Fruit fly (Drosophila melanogaster) whole organism, prepupa: ENCODE data around the gene Pif1A.

Experiments
- Blimp-1 ChIP-seq: fragments of 200-800 bp; sonication (Bioruptor generic); optimal IDR thresholded peaks from 3 replicates; lab custom pipeline; 2017; ENCODE audit warnings: missing biosample characterization, missing genetic modification characterization, mild to moderate bottlenecking, moderate library complexity, missing genetic modification reagents
- CG10631 ChIP-seq: fragments of 200-800 bp; sonication (Bioruptor generic); optimal IDR thresholded peaks from 2 replicates; lab custom pipeline; 2016; ENCODE audit warnings: missing biosample characterization, missing genetic modification characterization
- CG11294 ChIP-seq: fragments of 200-800 bp; sonication (Bioruptor generic); IDR thresholded peaks from 2 replicates; pipeline ENCODE4 v1.3.6; 2022; ENCODE audit warnings: missing biosample characterization, missing genetic modification characterization
- CG11762 ChIP-seq: fragments of 200-800 bp; sonication (Bioruptor generic); optimal IDR thresholded peaks from 3 replicates; lab custom pipeline; 2016; ENCODE audit warnings: missing biosample characterization, missing genetic modification characterization; ENCODE audit not compliant: insufficient read depth
- CG11902 ChIP-seq: fragments of 200-800 bp; sonication (Bioruptor generic); optimal IDR thresholded peaks from 3 replicates; lab custom pipeline; 2016; ENCODE audit warnings: missing biosample characterization, missing genetic modification characterization
- CG15336 ChIP-seq: fragments of 200-800 bp; sonication (Bioruptor generic); IDR thresholded peaks from 2 replicates; pipeline ENCODE4 v1.3.6; 2022; ENCODE audit warnings: missing biosample characterization, missing genetic modification characterization
- CG16779 ChIP-seq: fragments of 200-800 bp; sonication (Bioruptor generic); optimal IDR thresholded peaks from 3 replicates; lab custom pipeline; 2017; ENCODE audit warnings: missing biosample characterization, mild to moderate bottlenecking, missing genetic modification characterization
- CG3032 ChIP-seq: fragments of 200-800 bp; optimal IDR thresholded peaks from 2 replicates; lab custom pipeline; 2019; ENCODE audit warnings: missing biosample characterization, mild to moderate bottlenecking, missing genetic modification characterization, moderate library complexity
- CG34406 ChIP-seq: fragments of 200-800 bp; sonication (Bioruptor generic); optimal IDR thresholded peaks from 3 replicates; lab custom pipeline; 2016; ENCODE audit warnings: missing biosample characterization, missing genetic modification characterization
- CG4318 ChIP-seq: fragments of 200-800 bp; sonication (Bioruptor generic); optimal IDR thresholded peaks from 3 replicates; lab custom pipeline; 2017; ENCODE audit warnings: missing biosample characterization, mild to moderate bottlenecking, missing genetic modification characterization
- CG6276 ChIP-seq: fragments of 200-800 bp; sonication (Bioruptor generic); optimal IDR thresholded peaks from 2 replicates; lab custom pipeline; 2017; ENCODE audit warnings: missing biosample characterization, mild to moderate bottlenecking, missing genetic modification characterization
- CG6792 ChIP-seq: fragments of 200-800 bp; sonication (Bioruptor generic); optimal IDR thresholded peaks from 3 replicates; lab custom pipeline; 2016; ENCODE audit warnings: missing biosample characterization, missing genetic modification characterization
- CG6854 ChIP-seq: fragments of 200-800 bp; sonication (Bioruptor generic); optimal IDR thresholded peaks from 2 replicates; lab custom pipeline; 2017; ENCODE audit warnings: missing biosample characterization, mild to moderate bottlenecking, missing genetic modification characterization
- CG8119 ChIP-seq: fragments of 200-800 bp; sonication (Bioruptor generic); IDR thresholded peaks from 3 replicates; pipeline ENCODE4 v1.3.6; 2022; ENCODE audit warnings: missing biosample characterization, missing genetic modification characterization
- CG8319 ChIP-seq: fragments of 200-800 bp; sonication (Bioruptor generic); optimal IDR thresholded peaks from 3 replicates; lab custom pipeline; 2016; ENCODE audit warnings: missing biosample characterization, missing genetic modification characterization
- CG9139 ChIP-seq: fragments of 200-800 bp; sonication (Bioruptor generic); optimal IDR thresholded peaks from 3 replicates; lab custom pipeline; 2017; ENCODE audit warnings: missing biosample characterization, mild to moderate bottlenecking, missing genetic modification characterization
- Eip75B ChIP-seq: fragments of 200-800 bp; sonication (Bioruptor generic); optimal IDR thresholded peaks from 3 replicates; lab custom pipeline; 2016; ENCODE audit warnings: missing biosample characterization, missing genetic modification characterization
- Eip78C ChIP-seq: fragments of 200-800 bp; sonication (Bioruptor generic); peaks from one replicate; lab custom pipeline; 2016; ENCODE audit warnings: missing biosample characterization, missing genetic modification characterization
- Ets21C ChIP-seq: fragments of 200-800 bp; sonication (Bioruptor generic); optimal IDR thresholded peaks from 3 replicates; lab custom pipeline; 2016; ENCODE audit warnings: missing biosample characterization, missing genetic modification characterization
- Ets96B ChIP-seq: fragments of 200-800 bp; optimal IDR thresholded peaks from 2 replicates; lab custom pipeline; 2019; ENCODE audit warnings: missing biosample characterization, mild to moderate bottlenecking, missing genetic modification characterization, moderate library complexity
- Gug ChIP-seq: fragments of 200-800 bp; sonication (Bioruptor generic); IDR thresholded peaks from 2 replicates; pipeline ENCODE4 v1.3.6; 2022; ENCODE audit warnings: missing biosample characterization, missing genetic modification characterization
- Hr38 ChIP-seq: sonication (Bioruptor generic); optimal IDR thresholded peaks from 2 replicates; lab custom pipeline; 2016; ENCODE audit warnings: missing biosample characterization, missing genetic modification characterization
- Hr39 ChIP-seq: fragments of 200-800 bp; sonication (Bioruptor generic); optimal IDR thresholded peaks from 2 replicates; lab custom pipeline; 2016; ENCODE audit warnings: missing biosample characterization, missing genetic modification characterization
- Hr4 ChIP-seq: fragments of 200-800 bp; sonication (Bioruptor generic); optimal IDR thresholded peaks from 3 replicates; lab custom pipeline; 2016; ENCODE audit warnings: missing biosample characterization, missing genetic modification characterization
- Lpt ChIP-seq: fragments of 200-800 bp; sonication (Bioruptor generic); optimal IDR thresholded peaks from 3 replicates; lab custom pipeline; 2016; ENCODE audit warnings: missing biosample characterization, missing genetic modification characterization
- OdsH ChIP-seq: fragments of 200-800 bp; sonication (Bioruptor generic); optimal IDR thresholded peaks from 3 replicates; lab custom pipeline; 2016; ENCODE audit warnings: missing biosample characterization, missing genetic modification characterization
- Smox ChIP-seq: fragments of 200-800 bp; sonication (Bioruptor generic); optimal IDR thresholded peaks from 3 replicates; lab custom pipeline; 2016; ENCODE audit warnings: missing biosample characterization, missing genetic modification characterization
- Sox102F ChIP-seq: fragments of 200-800 bp; sonication (Bioruptor generic); optimal IDR thresholded peaks from 2 replicates; lab custom pipeline; 2016; ENCODE audit warnings: missing biosample characterization, mild to moderate bottlenecking, missing genetic modification characterization
- Sox14 ChIP-seq: fragments of 200-800 bp; sonication (Bioruptor generic); optimal IDR thresholded peaks from 3 replicates; lab custom pipeline; 2016; ENCODE audit warnings: missing biosample characterization, missing genetic modification characterization
- achi ChIP-seq: fragments of 200-800 bp; sonication (Bioruptor generic); optimal IDR thresholded peaks from 3 replicates; lab custom pipeline; 2016; ENCODE audit warnings: missing biosample characterization, missing genetic modification characterization
- acj6 ChIP-seq: fragments of 200-800 bp; sonication (Bioruptor generic); optimal IDR thresholded peaks from 3 replicates; lab custom pipeline; 2016; ENCODE audit warnings: missing biosample characterization, missing genetic modification characterization
- cyc ChIP-seq: fragments of 200-800 bp; sonication (Bioruptor generic); optimal IDR thresholded peaks from 3 replicates; lab custom pipeline; 2016; ENCODE audit warnings: missing biosample characterization, missing genetic modification characterization
- dac ChIP-seq: fragments of 200-800 bp; sonication (Bioruptor generic); optimal IDR thresholded peaks from 2 replicates; lab custom pipeline; 2017; ENCODE audit warnings: missing biosample characterization, mild to moderate bottlenecking, missing genetic modification characterization
- dsx ChIP-seq: fragments of 200-800 bp; optimal IDR thresholded peaks from 3 replicates; lab custom pipeline; 2019; ENCODE audit warnings: missing biosample characterization, mild to moderate bottlenecking, missing genetic modification characterization, moderate library complexity; ENCODE audit not compliant: poor library complexity, severe bottlenecking
- esn ChIP-seq: fragments of 200-800 bp; sonication (Bioruptor generic); optimal IDR thresholded peaks from 2 replicates; lab custom pipeline; 2016; ENCODE audit warnings: missing biosample characterization, mild to moderate bottlenecking, missing genetic modification characterization, moderate library complexity
- fd59A ChIP-seq: fragments of 200-800 bp; sonication (Bioruptor generic); optimal IDR thresholded peaks from 2 replicates; lab custom pipeline; 2017; ENCODE audit warnings: missing biosample characterization, mild to moderate bottlenecking, missing genetic modification characterization, missing genetic modification reagents
- fkh ChIP-seq: fragments of 200-800 bp; sonication (Bioruptor generic); optimal IDR thresholded peaks from 3 replicates; lab custom pipeline; 2017; ENCODE audit warnings: missing biosample characterization, mild to moderate bottlenecking, missing genetic modification characterization, moderate library complexity
- lz ChIP-seq: fragments of 200-800 bp; sonication (Bioruptor generic); optimal IDR thresholded peaks from 3 replicates; lab custom pipeline; 2016; ENCODE audit warnings: missing biosample characterization, missing genetic modification characterization
- pdm3 ChIP-seq: fragments of 200-800 bp; sonication (Bioruptor generic); optimal IDR thresholded peaks from 3 replicates; lab custom pipeline; 2016; ENCODE audit warnings: missing biosample characterization, missing genetic modification characterization
- salr ChIP-seq, 2 experiments: fragments of 200-800 bp; sonication (Bioruptor generic); optimal IDR thresholded peaks; 3 replicates each; lab custom pipeline; 2016 to 2018; ENCODE audit warnings: missing biosample characterization in 2 of 2, missing genetic modification characterization in 2 of 2, mild to moderate bottlenecking in 1 of 2
- spab ChIP-seq: fragments of 200-800 bp; sonication (Bioruptor generic); optimal IDR thresholded peaks from 2 replicates; lab custom pipeline; 2017; ENCODE audit warnings: missing biosample characterization, mild to moderate bottlenecking, missing genetic modification characterization, missing genetic modification reagents
- ss ChIP-seq, 2 experiments: fragments of 200-800 bp; sonication (Bioruptor generic); optimal IDR thresholded peaks; 2 replicates in 1 of 2; 3 replicates in 1 of 2; lab custom pipeline; 2017 to 2018; ENCODE audit warnings: mild to moderate bottlenecking in 2 of 2, missing biosample characterization in 2 of 2, missing genetic modification characterization in 2 of 2, moderate library complexity in 1 of 2
- svp ChIP-seq: fragments of 200-800 bp; sonication (Bioruptor generic); peaks from one replicate; lab custom pipeline; 2016; ENCODE audit warnings: missing biosample characterization, missing genetic modification characterization
- topi ChIP-seq: fragments of 200-800 bp; sonication (Bioruptor generic); optimal IDR thresholded peaks from 3 replicates; lab custom pipeline; 2016; ENCODE audit warnings: missing biosample characterization, missing genetic modification characterization
- vri ChIP-seq: fragments of 200-800 bp; sonication (Bioruptor generic); optimal IDR thresholded peaks from 3 replicates; lab custom pipeline; 2016; ENCODE audit warnings: missing biosample characterization, mild to moderate bottlenecking, missing genetic modification characterization

Gene Pif1A

DNA sequence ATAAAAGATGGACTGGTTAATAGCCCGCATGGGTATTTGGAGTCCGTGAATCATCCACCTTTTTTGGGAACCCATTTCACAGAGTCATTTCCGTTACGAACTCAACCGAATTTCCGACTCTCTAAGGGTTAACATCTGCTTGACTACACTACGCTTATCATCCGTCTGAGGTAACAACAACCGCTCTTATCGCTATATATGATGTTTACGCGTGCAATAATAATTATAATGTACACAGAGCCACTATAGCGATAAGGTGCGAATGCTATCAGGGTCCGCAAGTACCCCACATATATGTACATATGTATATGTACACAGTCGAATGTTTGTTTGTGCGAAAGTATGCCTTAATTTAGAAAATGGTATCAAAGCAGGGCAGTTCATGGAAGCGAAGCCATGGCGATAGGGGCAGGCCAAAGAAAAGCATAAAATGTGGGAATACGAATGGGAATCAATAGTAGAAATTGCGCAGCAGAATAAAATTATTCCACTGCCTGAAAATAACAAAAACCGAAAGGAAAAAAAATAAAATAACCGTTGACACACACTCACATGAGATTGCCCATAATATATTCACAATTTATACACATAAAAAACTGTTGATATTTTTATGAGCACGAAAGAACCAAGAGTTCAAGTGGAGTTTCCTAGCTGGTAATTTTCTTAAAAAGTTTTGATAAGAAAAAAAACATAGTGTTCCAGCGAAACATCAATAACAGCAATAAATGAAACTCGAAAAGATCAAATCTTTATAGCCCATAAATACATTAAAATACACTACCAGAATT lies 9.6 kb upstream of the Pif1A start (continued):
- TF ChIP-seq CG11902 (GFP tag; lab: Kevin White, UChicago) (no peak), dsx (GFP tag; lab: Kevin White, UChicago) (no peak), CG10631 (peak; percentile 26), dac (GFP tag; lab: Kevin White, UChicago) (no peak), cyc (GFP tag; lab: Kevin White, UChicago) (no peak), ss (GFP tag; optimal IDR thresholded peaks at IDR 0.05; lab: Kevin White, UChicago) (peak; percentile 55 to 78), CG8119 (GFP tag; lab: Robert Waterston, UW) (0 out of 3 replicates have a peak, but pooled peaks have one; percentile 11), spab (peak; percentile 61), Eip75B (GFP tag; lab: Kevin White, UChicago) (peak; percentile 19), CG15336 (GFP tag; lab: Robert Waterston, UW) (peak; percentile 22; the same call in 1 of the 2 replicates), esn (GFP tag; lab: Kevin White, UChicago) (peak; percentile 47), fd59A (GFP tag; lab: Kevin White, UChicago) (no peak), CG34406 (GFP tag; lab: Kevin White, UChicago) (peak; percentile 19), achi (peak; percentile 11), Hr39 (GFP tag; lab: Kevin White, UChicago) (no peak)
- TF ChIP-seq, all 60 proteins: peak for 39

DNA sequence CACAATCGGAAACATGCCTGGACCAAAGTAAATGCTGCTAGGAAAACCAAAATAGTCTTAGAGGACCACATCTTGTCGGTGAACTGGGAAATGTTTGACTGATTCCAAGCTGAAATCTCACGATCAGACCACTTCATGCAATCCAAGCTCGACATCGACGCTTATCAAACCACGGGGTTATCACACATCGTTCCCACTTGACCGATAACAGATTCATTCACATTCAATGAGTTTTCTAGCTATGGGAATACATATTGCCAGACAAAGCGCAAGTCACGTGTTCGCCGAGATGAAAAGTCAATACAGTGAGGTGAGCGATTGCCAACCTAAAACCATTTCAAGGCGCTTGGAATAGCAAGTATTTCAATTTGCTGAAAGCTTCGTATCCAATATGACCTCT lies 8.7 kb upstream of the Pif1A start:
- TF ChIP-seq CG3032 (tag; lab: Kevin White, UChicago) (no peak), Ets96B (tag; lab: Kevin White, UChicago) (no peak), svp (peak; percentile 94), Blimp-1 (GFP tag; lab: Kevin White, UChicago) (no peak), Ets21C (GFP tag; lab: Kevin White, UChicago) (no peak), CG34406 (GFP tag; lab: Kevin White, UChicago) (no peak), Hr38 (GFP tag; lab: Kevin White, UChicago) (no peak), vri (GFP tag; lab: Kevin White, UChicago) (peak; percentile 12)

DNA sequence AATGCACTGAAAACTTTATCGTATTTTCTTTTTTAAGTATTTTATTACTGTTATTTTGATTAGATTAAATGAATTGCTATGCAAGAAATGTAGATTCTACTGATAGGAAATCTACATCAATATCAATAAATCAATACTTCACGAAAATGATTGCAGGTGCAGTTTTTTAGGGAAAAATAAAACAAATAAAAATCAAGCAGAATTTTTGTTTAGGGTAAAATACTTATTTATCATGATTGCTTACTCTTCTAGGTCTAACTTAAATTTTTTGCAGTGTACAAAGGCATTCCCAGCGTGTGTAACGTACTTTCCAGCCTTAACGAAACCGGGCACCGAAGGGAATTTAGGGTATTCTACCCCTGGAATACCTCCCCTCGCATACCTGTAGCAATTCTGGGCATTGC lies 7.5 kb upstream of the Pif1A start:
- TF ChIP-seq CG3032 (tag; lab: Kevin White, UChicago) = peak; percentile 66
- TF ChIP-seq CG6276 = no peak
- peak; percentile 59 for TF ChIP-seq acj6 (GFP tag; lab: Kevin White, UChicago)
- peak; percentile 86 for TF ChIP-seq svp
- TF ChIP-seq Lpt (GFP tag; lab: Kevin White, UChicago) = no peak
- TF ChIP-seq Eip78C (GFP tag; lab: Kevin White, UChicago) = peak; percentile 87
- TF ChIP-seq CG6792 (GFP tag; lab: Kevin White, UChicago) = peak; percentile 57
- peak in 1 of 2 experiments; percentile 41 for TF ChIP-seq salr (GFP tag; optimal IDR thresholded peaks at IDR 0.05; lab: Kevin White, UChicago)
- no peak for TF ChIP-seq CG16779 (tag; lab: Kevin White, UChicago)
- peak; percentile 80 for TF ChIP-seq esn (GFP tag; lab: Kevin White, UChicago)
- peak; percentile 18 for TF ChIP-seq fkh (GFP tag; lab: Kevin White, UChicago)
- TF ChIP-seq Blimp-1 (GFP tag; lab: Kevin White, UChicago) = no peak
- no peak for TF ChIP-seq Gug (GFP tag; lab: Robert Waterston, UW)
- no peak for TF ChIP-seq CG11762 (GFP tag; lab: Kevin White, UChicago)
- no peak for TF ChIP-seq CG6854 (GFP tag; lab: Kevin White, UChicago)
- TF ChIP-seq Smox (GFP tag; lab: Kevin White, UChicago) = peak; percentile 63
- TF ChIP-seq CG8319 (GFP tag; lab: Kevin White, UChicago) = peak; percentile 6
- TF ChIP-seq Hr4 (GFP tag; lab: Kevin White, UChicago) = peak; percentile 14
- peak; percentile 31; the same call in 1 of the 2 replicates for TF ChIP-seq CG15336 (GFP tag; lab: Robert Waterston, UW)
- peak; percentile 50 for TF ChIP-seq Sox102F (GFP tag; lab: Kevin White, UChicago)
- peak; percentile 64 for TF ChIP-seq OdsH
- peak; percentile 45 for TF ChIP-seq Sox14 (GFP tag; lab: Kevin White, UChicago)
- TF ChIP-seq vri (GFP tag; lab: Kevin White, UChicago) = peak; percentile 43
- no peak for TF ChIP-seq CG9139 (GFP tag; lab: Kevin White, UChicago)
- peak; percentile 66 for TF ChIP-seq Eip75B (GFP tag; lab: Kevin White, UChicago)
- TF ChIP-seq lz (GFP tag; lab: Kevin White, UChicago) = peak; percentile 61
- TF ChIP-seq CG4318 (GFP tag; lab: Kevin White, UChicago) = no peak
- peak; percentile 67 for TF ChIP-seq topi (GFP tag; lab: Kevin White, UChicago)
- peak; percentile 59 for TF ChIP-seq pdm3
- TF ChIP-seq cyc (GFP tag; lab: Kevin White, UChicago) = peak; percentile 51
- no peak for TF ChIP-seq spab
- no peak for TF ChIP-seq CG11294 (GFP tag; lab: Robert Waterston, UW)
